Fruit fly (Drosophila melanogaster) whole organism, embryonic: ENCODE data around the gene crq.

ENCODE experiments used
- Bdp1 ChIP-seq: fragments of 200-800 bp; sonication (Bioruptor generic); optimal IDR thresholded peaks from 3 replicates; lab custom pipeline; 2016; ENCODE audit warnings: missing biosample characterization, missing genetic modification characterization
- CG10543 ChIP-seq: fragments of 200-800 bp; sonication (Bioruptor generic); optimal IDR thresholded peaks from 3 replicates; lab custom pipeline; 2017; ENCODE audit warnings: missing biosample characterization, mild to moderate bottlenecking, missing genetic modification characterization, moderate library complexity
- CG11560 ChIP-seq: fragments of 200-800 bp; sonication (Bioruptor generic); IDR thresholded peaks from 3 replicates; pipeline ENCODE4 v1.3.6; 2022; ENCODE audit warnings: missing biosample characterization, missing genetic modification characterization
- CG12071 ChIP-seq: fragments of 200-800 bp; sonication (Bioruptor generic); optimal IDR thresholded peaks from 3 replicates; lab custom pipeline; 2018; ENCODE audit warnings: missing biosample characterization, mild to moderate bottlenecking, missing genetic modification characterization
- CG12219 ChIP-seq: fragments of 200-800 bp; sonication (Bioruptor generic); optimal IDR thresholded peaks from 3 replicates; lab custom pipeline; 2018; ENCODE audit warnings: missing biosample characterization, mild to moderate bottlenecking, missing genetic modification characterization
- CG12236 ChIP-seq: fragments of 200-800 bp; sonication (Bioruptor generic); optimal IDR thresholded peaks from 2 replicates; lab custom pipeline; 2016; ENCODE audit warnings: missing biosample characterization, missing genetic modification characterization
- CG12744 ChIP-seq: fragments of 200-800 bp; sonication (Bioruptor generic); optimal IDR thresholded peaks from 2 replicates; lab custom pipeline; 2016; ENCODE audit warnings: missing biosample characterization, missing genetic modification characterization
- CG12769 ChIP-seq: fragments of 200-800 bp; sonication (Bioruptor generic); optimal IDR thresholded peaks from 2 replicates; lab custom pipeline; 2019; ENCODE audit warnings: missing biosample characterization, mild to moderate bottlenecking, missing genetic modification characterization, moderate library complexity
- CG14860 ChIP-seq: fragments of 200-800 bp; sonication (Bioruptor generic); IDR thresholded peaks from 3 replicates; pipeline ENCODE4 v1.3.6; 2022; ENCODE audit warnings: missing biosample characterization, missing genetic modification characterization; ENCODE audit not compliant: partially characterized antibody
- CG16813 ChIP-seq: fragments of 200-800 bp; sonication (Bioruptor generic); IDR thresholded peaks from 3 replicates; pipeline ENCODE4 v1.3.6; 2022; ENCODE audit warnings: missing biosample characterization, missing genetic modification characterization; ENCODE audit not compliant: partially characterized antibody
- CG17829 ChIP-seq: fragments of 200-800 bp; optimal IDR thresholded peaks from 2 replicates; lab custom pipeline; 2019; ENCODE audit warnings: missing biosample characterization, mild to moderate bottlenecking, missing genetic modification characterization, moderate library complexity
- CG18599 ChIP-seq: fragments of 200-800 bp; sonication (Bioruptor generic); optimal IDR thresholded peaks from 3 replicates; lab custom pipeline; 2017; ENCODE audit warnings: missing biosample characterization, missing genetic modification characterization, mild to moderate bottlenecking, moderate library complexity, missing genetic modification reagents
- CG30431 ChIP-seq: fragments of 200-800 bp; sonication (Bioruptor generic); optimal IDR thresholded peaks from 2 replicates; lab custom pipeline; 2017; ENCODE audit warnings: missing biosample characterization, missing genetic modification characterization
- CG4282 ChIP-seq: fragments of 200-800 bp; sonication (Bioruptor generic); optimal IDR thresholded peaks from 2 replicates; lab custom pipeline; 2016; ENCODE audit warnings: missing biosample characterization, missing genetic modification characterization
- CG43689 ChIP-seq: fragments of 200-800 bp; sonication (Bioruptor generic); IDR thresholded peaks from 2 replicates; pipeline ENCODE4 v1.3.6; 2022; ENCODE audit warnings: missing biosample characterization, missing genetic modification characterization
- CG4617 ChIP-seq: fragments of 200-800 bp; sonication (Bioruptor generic); optimal IDR thresholded peaks from 3 replicates; lab custom pipeline; 2016; ENCODE audit warnings: missing biosample characterization, missing genetic modification characterization, borderline replicate concordance
- CG6765 ChIP-seq: fragments of 200-800 bp; sonication (Bioruptor generic); optimal IDR thresholded peaks from 3 replicates; lab custom pipeline; 2017; ENCODE audit warnings: missing biosample characterization, mild to moderate bottlenecking, missing genetic modification characterization
- CG9817 ChIP-seq: fragments of 200-800 bp; sonication (Bioruptor generic); optimal IDR thresholded peaks from 2 replicates; lab custom pipeline; 2018; ENCODE audit warnings: missing biosample characterization, mild to moderate bottlenecking, missing genetic modification characterization, moderate library complexity
- HLH54F ChIP-seq: fragments of 200-800 bp; sonication (Bioruptor generic); optimal IDR thresholded peaks from 3 replicates; lab custom pipeline; 2016; ENCODE audit warnings: missing biosample characterization, missing genetic modification characterization
- HLHmδ ChIP-seq: fragments of 200-800 bp; sonication (Bioruptor generic); optimal IDR thresholded peaks from 2 replicates; lab custom pipeline; 2018; ENCODE audit warnings: missing biosample characterization, mild to moderate bottlenecking, missing genetic modification characterization, moderate library complexity
- HmgZ ChIP-seq: fragments of 200-800 bp; sonication (Bioruptor generic); optimal IDR thresholded peaks from 2 replicates; lab custom pipeline; 2018; ENCODE audit warnings: missing biosample characterization, mild to moderate bottlenecking, missing genetic modification characterization
- Hmr ChIP-seq: fragments of 200-800 bp; sonication (Bioruptor generic); optimal IDR thresholded peaks from 3 replicates; lab custom pipeline; 2017; ENCODE audit warnings: mild to moderate bottlenecking, missing biosample characterization, missing genetic modification reagents, missing genetic modification characterization
- Hmx ChIP-seq: fragments of 200-800 bp; sonication (Bioruptor generic); optimal IDR thresholded peaks from 2 replicates; lab custom pipeline; 2016; ENCODE audit warnings: missing biosample characterization, missing genetic modification characterization
- Lpt ChIP-seq: fragments of >200 bp; optimal IDR thresholded peaks from 2 replicates; lab custom pipeline; 2018; ENCODE audit warnings: missing biosample characterization, missing genetic modification characterization
- MESR4 ChIP-seq: fragments of 200-800 bp; sonication (Bioruptor generic); optimal IDR thresholded peaks from 2 replicates; lab custom pipeline; 2018; ENCODE audit warnings: missing biosample characterization, mild to moderate bottlenecking, missing genetic modification characterization, moderate library complexity
- NC2β ChIP-seq: fragments of 200-800 bp; sonication (Bioruptor generic); optimal IDR thresholded peaks from 2 replicates; lab custom pipeline; 2016; ENCODE audit warnings: missing biosample characterization, missing genetic modification characterization
- Sry-δ ChIP-seq: fragments of 200-800 bp; sonication (Bioruptor generic); optimal IDR thresholded peaks from 2 replicates; lab custom pipeline; 2016; ENCODE audit warnings: missing biosample characterization, missing genetic modification characterization
- Xbp1 ChIP-seq: fragments of 200-800 bp; sonication (Bioruptor generic); optimal IDR thresholded peaks from 3 replicates; lab custom pipeline; 2016; ENCODE audit warnings: missing biosample characterization, mild to moderate bottlenecking, missing genetic modification characterization
- bowl ChIP-seq: fragments of 200-800 bp; sonication (Bioruptor generic); IDR thresholded peaks from 2 replicates; pipeline ENCODE4 v1.3.6; 2022; ENCODE audit warnings: missing biosample characterization, missing genetic modification characterization
- cad ChIP-seq: fragments of >200 bp; optimal IDR thresholded peaks from 2 replicates; lab custom pipeline; 2017; ENCODE audit warnings: missing biosample characterization, missing genetic modification characterization
- chinmo ChIP-seq: fragments of 200-800 bp; sonication (Bioruptor generic); IDR thresholded peaks from 4 replicates; pipeline ENCODE4 v1.3.6; 2022; ENCODE audit warnings: missing biosample characterization, missing genetic modification characterization; ENCODE audit not compliant: partially characterized antibody
- chn ChIP-seq: fragments of 200-800 bp; sonication (Bioruptor generic); optimal IDR thresholded peaks from 2 replicates; lab custom pipeline; 2016; ENCODE audit warnings: missing biosample characterization, missing genetic modification characterization
- dan ChIP-seq: fragments of 200-800 bp; sonication (Bioruptor generic); IDR thresholded peaks from 2 replicates; pipeline ENCODE4 v1.3.6; 2022; ENCODE audit warnings: missing biosample characterization, missing genetic modification characterization
- disco-r ChIP-seq: fragments of 200-800 bp; sonication (Bioruptor generic); optimal IDR thresholded peaks from 2 replicates; lab custom pipeline; 2016; ENCODE audit warnings: missing biosample characterization, missing genetic modification characterization
- dysf ChIP-seq: fragments of 200-800 bp; sonication (Bioruptor generic); IDR thresholded peaks from 3 replicates; pipeline ENCODE4 v1.3.6; 2022; ENCODE audit warnings: missing biosample characterization, missing genetic modification characterization
- emc ChIP-seq: fragments of 200-800 bp; sonication (Bioruptor generic); optimal IDR thresholded peaks from 2 replicates; lab custom pipeline; 2016; ENCODE audit warnings: missing biosample characterization, missing genetic modification characterization
- gsb ChIP-seq: fragments of 200-800 bp; sonication (Bioruptor generic); IDR thresholded peaks from 2 replicates; pipeline ENCODE4 v1.3.6; 2022; ENCODE audit warnings: missing biosample characterization, missing genetic modification characterization
- lilli ChIP-seq: fragments of 200-800 bp; sonication (Bioruptor generic); optimal IDR thresholded peaks from 3 replicates; lab custom pipeline; 2016; ENCODE audit warnings: missing biosample characterization, missing genetic modification characterization
- luna ChIP-seq: fragments of 200-800 bp; sonication (Bioruptor generic); optimal IDR thresholded peaks from 2 replicates; lab custom pipeline; 2016; ENCODE audit warnings: missing biosample characterization, missing genetic modification characterization
- nom ChIP-seq: fragments of 200-800 bp; sonication (Bioruptor generic); optimal IDR thresholded peaks from 2 replicates; lab custom pipeline; 2017; ENCODE audit warnings: missing biosample characterization, missing genetic modification characterization, mild to moderate bottlenecking, moderate library complexity, missing genetic modification reagents
- p53 ChIP-seq: fragments of 200-800 bp; sonication (Bioruptor generic); optimal IDR thresholded peaks from 2 replicates; lab custom pipeline; 2016; ENCODE audit warnings: missing biosample characterization, missing genetic modification characterization
- pho ChIP-seq: fragments of 200-800 bp; sonication (Bioruptor generic); optimal IDR thresholded peaks from 2 replicates; lab custom pipeline; 2016; ENCODE audit warnings: missing biosample characterization, missing genetic modification characterization
- pnt ChIP-seq: fragments of 200-800 bp; sonication (Bioruptor generic); optimal IDR thresholded peaks from 3 replicates; lab custom pipeline; 2016; ENCODE audit warnings: missing biosample characterization, missing genetic modification characterization
- pum ChIP-seq: fragments of 200-800 bp; sonication (Bioruptor generic); optimal IDR thresholded peaks from 2 replicates; lab custom pipeline; 2016; ENCODE audit warnings: missing biosample characterization, missing genetic modification characterization
- rib ChIP-seq: fragments of 200-800 bp; sonication (Bioruptor generic); IDR thresholded peaks from 2 replicates; pipeline ENCODE4 v1.3.6; 2022; ENCODE audit warnings: missing biosample characterization, missing genetic modification characterization
- slbo ChIP-seq: fragments of 200-800 bp; sonication (Bioruptor generic); IDR thresholded peaks from 2 replicates; pipeline ENCODE4 v1.3.6; 2022; ENCODE audit warnings: missing biosample characterization, missing genetic modification characterization
- sna ChIP-seq: fragments of 200-800 bp; sonication (Bioruptor generic); IDR thresholded peaks from 2 replicates; pipeline ENCODE4 v1.3.6; 2022; ENCODE audit warnings: missing biosample characterization, missing genetic modification characterization; ENCODE audit not compliant: partially characterized antibody
- tll ChIP-seq, 2 experiments: fragments of 200-800 bp in 1 of 2; fragments of >200 bp in 1 of 2; sonication (Bioruptor generic) in 1 of 2; optimal IDR thresholded peaks; 2 replicates each; lab custom pipeline; 2017 to 2019; ENCODE audit warnings: missing biosample characterization in 2 of 2, missing genetic modification characterization in 2 of 2, mild to moderate bottlenecking in 1 of 2, moderate library complexity in 1 of 2
- toy ChIP-seq: fragments of 200-800 bp; sonication (Bioruptor generic); IDR thresholded peaks from 2 replicates; pipeline ENCODE4 v1.3.6; 2022; ENCODE audit warnings: missing biosample characterization, missing genetic modification characterization

The crq gene

dm6 chr2L:480638-481399, 28.0 kb upstream of the crq start (continued):
- TF ChIP-seq CG18599 (GFP tag; lab: Kevin White, UChicago): peak; percentile 100
- peak; percentile 100 for TF ChIP-seq Xbp1 (GFP tag; lab: Kevin White, UChicago)
- peak; percentile 100 for TF ChIP-seq chn (GFP tag; lab: Kevin White, UChicago)
- TF ChIP-seq CG10543: peak; percentile 100
- peak; percentile 100 for TF ChIP-seq nom
- peak; percentile 100 for TF ChIP-seq CG4617 (GFP tag; lab: Kevin White, UChicago)
- TF ChIP-seq gsb: no peak
- TF ChIP-seq CG12769 (tag; lab: Kevin White, UChicago): peak; percentile 100
- TF ChIP-seq HLHmδ (GFP tag; lab: Kevin White, UChicago): peak; percentile 62
- no peak for TF ChIP-seq chinmo
- TF ChIP-seq pum: peak; percentile 100
- TF ChIP-seq CG12236 (GFP tag; lab: Kevin White, UChicago): peak; percentile 100
- TF ChIP-seq HmgZ: peak; percentile 100
- no peak for TF ChIP-seq toy
- TF ChIP-seq Bdp1 (GFP tag; lab: Kevin White, UChicago): peak; percentile 98
- peak; percentile 100 for TF ChIP-seq p53 (GFP tag; lab: Kevin White, UChicago)
- TF ChIP-seq pnt (GFP tag; lab: Kevin White, UChicago): peak; percentile 100
- peak; percentile 74 for TF ChIP-seq Lpt (GFP tag; lab: Kevin White, UChicago)
- TF ChIP-seq MESR4 (GFP tag; lab: Kevin White, UChicago): peak; percentile 99
- no peak for TF ChIP-seq CG11560 (tag; lab: Robert Waterston, UW)
- peak; percentile 100 for TF ChIP-seq CG12219
- no peak for TF ChIP-seq sna
- peak; percentile 100 for TF ChIP-seq CG30431 (GFP tag; lab: Kevin White, UChicago)
- peak; percentile 100 for TF ChIP-seq CG4282
- TF ChIP-seq slbo (GFP tag; lab: Robert Waterston, UW): no peak
- TF ChIP-seq pho (GFP tag; lab: Kevin White, UChicago): peak; percentile 100
- TF ChIP-seq CG16813 (GFP tag; lab: Robert Waterston, UW): no peak
- no peak for TF ChIP-seq dysf (GFP tag; lab: Robert Waterston, UW)
- TF ChIP-seq lilli (GFP tag; lab: Kevin White, UChicago): peak; percentile 100
- TF ChIP-seq tll (GFP tag; optimal IDR thresholded peaks at IDR 0.05; lab: Kevin White, UChicago): peak; percentile 63 to 94
- TF ChIP-seq CG6765 (GFP tag; lab: Kevin White, UChicago): peak; percentile 100
- peak; percentile 100 for TF ChIP-seq emc (GFP tag; lab: Kevin White, UChicago)
- peak; percentile 100 for TF ChIP-seq CG12071 (GFP tag; lab: Kevin White, UChicago)
- peak; percentile 100 for TF ChIP-seq disco-r (GFP tag; lab: Kevin White, UChicago)
- TF ChIP-seq CG9817 (tag; lab: Kevin White, UChicago): peak; percentile 100
- peak; percentile 100 for TF ChIP-seq CG12744 (GFP tag; lab: Kevin White, UChicago)
- peak; percentile 100 for TF ChIP-seq CG17829 (tag; lab: Kevin White, UChicago)
- peak; percentile 100 for TF ChIP-seq NC2β
- no peak for TF ChIP-seq dan
- TF ChIP-seq CG43689 (GFP tag; lab: Robert Waterston, UW): no peak
- no peak for TF ChIP-seq cad (GFP tag; lab: Kevin White, UChicago)
- no peak for TF ChIP-seq rib (GFP tag; lab: Robert Waterston, UW)
- peak; percentile 100 for TF ChIP-seq Hmr (GFP tag; lab: Kevin White, UChicago)
- no peak for TF ChIP-seq CG14860 (GFP tag; lab: Robert Waterston, UW)
- TF ChIP-seq Sry-δ: peak; percentile 96
- TF ChIP-seq bowl (GFP tag; lab: Robert Waterston, UW): no peak
- peak; percentile 99 for TF ChIP-seq Hmx (GFP tag; lab: Kevin White, UChicago)
- peak; percentile 100 for TF ChIP-seq luna
- TF ChIP-seq HLH54F: peak; percentile 100
